Fruit fly (Drosophila melanogaster) whole organism, embryonic: ENCODE results near the gene CG31459.
A peak's percentile ranks its signal among the peaks of the same experiment; 100 is the strongest.

ENCODE experiments used
- ATbp ChIP-seq: fragments of 200-800 bp; sonication (Bioruptor generic); optimal IDR thresholded peaks from 2 replicates; lab custom pipeline; 2017; ENCODE audit warnings: missing biosample characterization, mild to moderate bottlenecking, missing genetic modification characterization, missing genetic modification reagents
- Atf-2 ChIP-seq: fragments of 200-800 bp; sonication (Bioruptor generic); optimal IDR thresholded peaks from 2 replicates; lab custom pipeline; 2016; ENCODE audit warnings: missing biosample characterization, missing genetic modification characterization
- B-H1 ChIP-seq: fragments of 200-800 bp; sonication (Bioruptor generic); IDR thresholded peaks from 3 replicates; pipeline ENCODE4 v1.3.6; 2022; ENCODE audit warnings: missing biosample characterization, missing genetic modification characterization
- BEAF-32 ChIP-seq: fragments of 200-800 bp; sonication (Bioruptor generic); optimal IDR thresholded peaks from 3 replicates; lab custom pipeline; 2017; ENCODE audit warnings: missing biosample characterization, missing genetic modification characterization, mild to moderate bottlenecking, moderate library complexity, missing genetic modification reagents
- CG10267 ChIP-seq: fragments of 200-800 bp; sonication (Bioruptor generic); optimal IDR thresholded peaks from 2 replicates; lab custom pipeline; 2018; ENCODE audit warnings: missing biosample characterization, mild to moderate bottlenecking, missing genetic modification characterization, moderate library complexity
- CG10274 ChIP-seq: fragments of 200-800 bp; sonication (Bioruptor generic); optimal IDR thresholded peaks from 3 replicates; lab custom pipeline; 2017; ENCODE audit warnings: missing biosample characterization, mild to moderate bottlenecking, missing genetic modification characterization
- CG11247 ChIP-seq: fragments of 200-800 bp; sonication (Bioruptor generic); IDR thresholded peaks from 2 replicates; pipeline ENCODE4 v1.3.6; 2022; ENCODE audit warnings: missing biosample characterization, missing genetic modification characterization
- CG12659 ChIP-seq: fragments of 200-800 bp; sonication (Bioruptor generic); optimal IDR thresholded peaks from 3 replicates; lab custom pipeline; 2017; ENCODE audit warnings: mild to moderate bottlenecking, missing biosample characterization, missing genetic modification reagents, missing genetic modification characterization
- CG14667 ChIP-seq: fragments of 200-800 bp; sonication (Bioruptor generic); IDR thresholded peaks from 2 replicates; pipeline ENCODE4 v1.3.6; 2022; ENCODE audit warnings: missing biosample characterization, missing genetic modification characterization
- CG15269 ChIP-seq: fragments of 200-800 bp; sonication (Bioruptor generic); optimal IDR thresholded peaks from 2 replicates; lab custom pipeline; 2018; ENCODE audit warnings: missing biosample characterization, mild to moderate bottlenecking, missing genetic modification characterization, moderate library complexity
- CG15696 ChIP-seq: fragments of 200-800 bp; sonication (Bioruptor generic); optimal IDR thresholded peaks from 2 replicates; lab custom pipeline; 2019; ENCODE audit warnings: missing biosample characterization, mild to moderate bottlenecking, missing genetic modification characterization, moderate library complexity
- CG17912 ChIP-seq: fragments of 200-800 bp; sonication (Bioruptor generic); optimal IDR thresholded peaks from 2 replicates; lab custom pipeline; 2018; ENCODE audit warnings: missing biosample characterization, mild to moderate bottlenecking, missing genetic modification characterization
- CG18011 ChIP-seq: fragments of 200-800 bp; sonication (Bioruptor generic); optimal IDR thresholded peaks from 2 replicates; lab custom pipeline; 2017; ENCODE audit warnings: missing biosample characterization, missing genetic modification characterization, mild to moderate bottlenecking, moderate library complexity, missing genotype
- CG2120 ChIP-seq: fragments of 200-800 bp; sonication (Bioruptor generic); optimal IDR thresholded peaks from 3 replicates; lab custom pipeline; 2016; ENCODE audit warnings: missing biosample characterization, missing genetic modification characterization
- CG2712 ChIP-seq: fragments of 200-800 bp; optimal IDR thresholded peaks from 3 replicates; lab custom pipeline; 2019; ENCODE audit warnings: missing biosample characterization, mild to moderate bottlenecking, missing genetic modification characterization, moderate library complexity
- CG30403 ChIP-seq: fragments of 200-800 bp; sonication (Bioruptor generic); optimal IDR thresholded peaks from 3 replicates; lab custom pipeline; 2016; ENCODE audit warnings: missing biosample characterization, missing genetic modification characterization
- CG3065 ChIP-seq: fragments of 200-800 bp; sonication (Bioruptor generic); optimal IDR thresholded peaks from 2 replicates; lab custom pipeline; 2016; ENCODE audit warnings: missing biosample characterization, missing genetic modification characterization
- CG33213 ChIP-seq: fragments of 200-800 bp; sonication (Bioruptor generic); optimal IDR thresholded peaks from 3 replicates; lab custom pipeline; 2016; ENCODE audit warnings: missing biosample characterization, missing genetic modification characterization
- CG3838 ChIP-seq: fragments of 200-800 bp; sonication (Bioruptor generic); optimal IDR thresholded peaks from 3 replicates; lab custom pipeline; 2016; ENCODE audit warnings: missing biosample characterization, missing genetic modification characterization
- CG8359 ChIP-seq: fragments of 200-800 bp; sonication (Bioruptor generic); optimal IDR thresholded peaks from 2 replicates; lab custom pipeline; 2017; ENCODE audit warnings: missing biosample characterization, mild to moderate bottlenecking, missing genetic modification characterization, borderline replicate concordance
- CG9727 ChIP-seq: fragments of 200-800 bp; sonication (Bioruptor generic); optimal IDR thresholded peaks from 3 replicates; lab custom pipeline; 2017; ENCODE audit warnings: missing biosample characterization, mild to moderate bottlenecking, missing genetic modification characterization
- CG9876 ChIP-seq: fragments of 200-800 bp; sonication (Bioruptor generic); optimal IDR thresholded peaks from 2 replicates; lab custom pipeline; 2016; ENCODE audit warnings: missing biosample characterization, missing genetic modification characterization
- CG9932 ChIP-seq: fragments of 200-800 bp; sonication (Bioruptor generic); IDR thresholded peaks from 2 replicates; pipeline ENCODE4 v1.3.6; 2022; ENCODE audit warnings: missing biosample characterization, missing genetic modification characterization
- CHES-1-like ChIP-seq: fragments of 200-800 bp; sonication (Bioruptor generic); optimal IDR thresholded peaks from 2 replicates; lab custom pipeline; 2016; ENCODE audit warnings: missing biosample characterization, missing genetic modification characterization
- Dad ChIP-seq: fragments of 200-800 bp; sonication (Bioruptor generic); optimal IDR thresholded peaks from 3 replicates; lab custom pipeline; 2016; ENCODE audit warnings: missing biosample characterization, missing genetic modification characterization
- Dek ChIP-seq: fragments of 200-800 bp; sonication (Bioruptor generic); optimal IDR thresholded peaks from 3 replicates; lab custom pipeline; 2019; ENCODE audit warnings: missing biosample characterization, mild to moderate bottlenecking, missing genetic modification characterization, moderate library complexity
- Dip2 ChIP-seq: fragments of 200-800 bp; sonication (Bioruptor generic); IDR thresholded peaks from 2 replicates; pipeline ENCODE4 v1.3.6; 2022; ENCODE audit warnings: missing biosample characterization, missing genetic modification characterization
- Drgx ChIP-seq: fragments of 200-800 bp; sonication (Bioruptor generic); IDR thresholded peaks from 2 replicates; pipeline ENCODE4 v1.3.6; 2022; ENCODE audit warnings: missing biosample characterization, missing genetic modification characterization
- HmgD ChIP-seq: fragments of 200-800 bp; sonication (Bioruptor generic); optimal IDR thresholded peaks from 3 replicates; lab custom pipeline; 2016; ENCODE audit warnings: missing biosample characterization, missing genetic modification characterization
- MBD-R2 ChIP-seq: fragments of 200-800 bp; sonication (Bioruptor generic); IDR thresholded peaks from 2 replicates; pipeline ENCODE4 v1.3.6; 2022; ENCODE audit warnings: missing biosample characterization, missing genetic modification characterization
- Mad ChIP-seq: fragments of 200-800 bp; sonication (Bioruptor generic); optimal IDR thresholded peaks from 2 replicates; lab custom pipeline; 2016; ENCODE audit warnings: missing biosample characterization, missing genetic modification characterization
- NfI ChIP-seq: fragments of 200-800 bp; sonication (Bioruptor generic); optimal IDR thresholded peaks from 3 replicates; lab custom pipeline; 2018; ENCODE audit warnings: missing biosample characterization, mild to moderate bottlenecking, missing genetic modification characterization, moderate library complexity
- Oli ChIP-seq: fragments of 200-800 bp; sonication (Bioruptor generic); optimal IDR thresholded peaks from 2 replicates; lab custom pipeline; 2018; ENCODE audit warnings: missing biosample characterization, mild to moderate bottlenecking, missing genetic modification characterization, moderate library complexity
- Ravus ChIP-seq: fragments of 200-800 bp; sonication (Bioruptor generic); IDR thresholded peaks from 2 replicates; pipeline ENCODE4 v1.3.6; 2022; ENCODE audit warnings: missing biosample characterization, missing genetic modification characterization
- Side ChIP-seq: fragments of 200-800 bp; sonication (Bioruptor generic); optimal IDR thresholded peaks from 2 replicates; lab custom pipeline; 2016; ENCODE audit warnings: missing biosample characterization, missing genetic modification characterization
- Sry-β ChIP-seq: fragments of 200-800 bp; sonication (Bioruptor generic); optimal IDR thresholded peaks from 2 replicates; lab custom pipeline; 2018; ENCODE audit warnings: missing biosample characterization, mild to moderate bottlenecking, missing genetic modification characterization, moderate library complexity
- TFAM ChIP-seq: fragments of 200-800 bp; sonication (Bioruptor generic); optimal IDR thresholded peaks from 2 replicates; lab custom pipeline; 2017; ENCODE audit warnings: missing biosample characterization, missing genetic modification characterization, inconsistent platforms
- amos ChIP-seq: fragments of 200-800 bp; sonication (Bioruptor generic); IDR thresholded peaks from 2 replicates; pipeline ENCODE4 v1.3.6; 2022; ENCODE audit warnings: missing biosample characterization, missing genetic modification characterization; ENCODE audit not compliant: partially characterized antibody
- bab2 ChIP-seq: fragments of 200-800 bp; sonication (Bioruptor generic); optimal IDR thresholded peaks from 2 replicates; lab custom pipeline; 2016; ENCODE audit warnings: missing biosample characterization, missing genetic modification characterization
- cad ChIP-seq: fragments of >200 bp; optimal IDR thresholded peaks from 2 replicates; lab custom pipeline; 2017; ENCODE audit warnings: missing biosample characterization, missing genetic modification characterization
- cato ChIP-seq: fragments of 200-800 bp; sonication (Bioruptor generic); optimal IDR thresholded peaks from 2 replicates; lab custom pipeline; 2016; ENCODE audit warnings: missing biosample characterization, missing genetic modification characterization, borderline replicate concordance
- croc ChIP-seq: fragments of 200-800 bp; sonication (Bioruptor generic); conservative IDR thresholded peaks from 3 replicates; pipeline ENCODE4 v1.3.6; 2022; ENCODE audit warnings: missing biosample characterization, missing genetic modification characterization
- esg ChIP-seq: fragments of 200-800 bp; sonication (Bioruptor generic); conservative IDR thresholded peaks from 2 replicates; pipeline ENCODE4 v1.3.6; 2022; ENCODE audit warnings: missing biosample characterization, missing genetic modification characterization
- ind ChIP-seq: fragments of 200-800 bp; sonication (Bioruptor generic); optimal IDR thresholded peaks from 3 replicates; lab custom pipeline; 2016; ENCODE audit warnings: missing biosample characterization, missing genetic modification characterization
- nom ChIP-seq: fragments of 200-800 bp; sonication (Bioruptor generic); optimal IDR thresholded peaks from 2 replicates; lab custom pipeline; 2017; ENCODE audit warnings: missing biosample characterization, missing genetic modification characterization, mild to moderate bottlenecking, moderate library complexity, missing genetic modification reagents
- pnt ChIP-seq: fragments of 200-800 bp; sonication (Bioruptor generic); optimal IDR thresholded peaks from 3 replicates; lab custom pipeline; 2016; ENCODE audit warnings: missing biosample characterization, missing genetic modification characterization
- seq ChIP-seq: fragments of 200-800 bp; sonication (Bioruptor generic); IDR thresholded peaks from 2 replicates; pipeline ENCODE4 v1.3.6; 2022; ENCODE audit warnings: missing biosample characterization, missing genetic modification characterization
- slp2 ChIP-seq: fragments of 200-800 bp; sonication (Bioruptor generic); optimal IDR thresholded peaks from 2 replicates; lab custom pipeline; 2016; ENCODE audit warnings: missing biosample characterization, missing genetic modification characterization
- sqz ChIP-seq: fragments of 200-800 bp; sonication (Bioruptor generic); optimal IDR thresholded peaks from 3 replicates; lab custom pipeline; 2018; ENCODE audit warnings: missing biosample characterization, mild to moderate bottlenecking, missing genetic modification characterization
- vfl ChIP-seq: fragments of 200-800 bp; sonication (Bioruptor generic); optimal IDR thresholded peaks from 2 replicates; lab custom pipeline; 2016; ENCODE audit warnings: missing biosample characterization, missing genetic modification characterization

CG31459 gene

DNA sequence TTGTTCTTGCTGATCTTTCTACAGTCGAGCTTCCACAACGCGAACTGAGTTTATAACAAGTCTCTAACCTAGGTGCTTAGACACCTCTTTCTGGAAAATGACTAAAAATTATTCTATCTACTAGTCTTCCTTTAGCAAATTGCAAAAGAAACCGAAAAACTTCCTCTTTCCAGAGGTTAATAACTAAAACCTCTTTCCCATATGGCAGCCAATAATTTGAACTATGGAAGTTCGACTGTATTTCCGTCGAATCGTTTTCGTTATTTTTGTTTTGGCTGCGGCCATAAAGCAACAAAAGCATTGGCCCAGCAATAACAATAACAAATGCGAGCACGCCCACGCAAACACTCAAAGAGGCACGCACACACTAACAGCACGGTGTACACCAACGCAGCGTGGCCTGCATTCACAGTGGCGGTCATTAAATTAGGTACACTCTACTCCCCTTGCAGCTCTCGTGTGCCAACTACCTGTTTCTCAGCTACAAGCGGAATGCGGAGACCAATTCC is 39.8 kb downstream of the CG31459 start (continued):
- TF ChIP-seq bab2 (GFP tag; lab: Kevin White, UChicago) (peak; percentile 29), CG2712 (tag; lab: Kevin White, UChicago) (peak; percentile 60), CG10274 (no peak), TFAM (GFP tag; lab: Kevin White, UChicago) (no peak), CG2120 (GFP tag; lab: Kevin White, UChicago) (peak; percentile 59), pnt (GFP tag; lab: Kevin White, UChicago) (peak; percentile 1), sqz (GFP tag; lab: Kevin White, UChicago) (peak; percentile 59), BEAF-32 (GFP tag; lab: Kevin White, UChicago) (no peak), B-H1 (GFP tag; lab: Robert Waterston, UW) (no peak; the same call in 2 of the 3 replicates), CG17912 (GFP tag; lab: Kevin White, UChicago) (no peak), CHES-1-like (GFP tag; lab: Kevin White, UChicago) (peak; percentile 61), CG15269 (tag; lab: Kevin White, UChicago) (peak; percentile 75), Side (GFP tag; lab: Kevin White, UChicago) (peak; percentile 58), Atf-2 (GFP tag; lab: Kevin White, UChicago) (no peak), CG30403 (GFP tag; lab: Kevin White, UChicago) (peak; percentile 55), ATbp (GFP tag; lab: Kevin White, UChicago) (peak; percentile 54), esg (no peak; the same call in 1 of the 2 replicates), cato (no peak), CG14667 (0 out of 2 replicates have a peak, but pooled peaks have one; percentile 5), seq (GFP tag; lab: Robert Waterston, UW) (peak; percentile 55; the same call in 1 of the 2 replicates), cad (GFP tag; lab: Kevin White, UChicago) (no peak), NfI (GFP tag; lab: Kevin White, UChicago) (peak; percentile 72), Dip2 (GFP tag; lab: Robert Waterston, UW) (no peak), CG8359 (no peak), Ravus (GFP tag; lab: Robert Waterston, UW) (no peak), CG11247 (0 out of 2 replicates have a peak, but pooled peaks have one; percentile 50), Mad (GFP tag; lab: Kevin White, UChicago) (no peak), vfl (GFP tag; lab: Kevin White, UChicago) (no peak), MBD-R2 (GFP tag; lab: Robert Waterston, UW) (no peak; the same call in 1 of the 2 replicates), CG9876 (GFP tag; lab: Kevin White, UChicago) (no peak), Sry-β (GFP tag; lab: Kevin White, UChicago) (no peak), HmgD (GFP tag; lab: Kevin White, UChicago) (no peak), Drgx (GFP tag; lab: Robert Waterston, UW) (peak; percentile 37; the same call in 1 of the 2 replicates), Dad (peak; percentile 26), Dek (tag; lab: Kevin White, UChicago) (peak; percentile 27), CG33213 (no peak), ind (GFP tag; lab: Kevin White, UChicago) (peak; percentile 41), CG3838 (GFP tag; lab: Kevin White, UChicago) (no peak), nom (no peak), croc (GFP tag; lab: Robert Waterston, UW) (no peak; the same call in 2 of the 3 replicates), CG9932 (peak; percentile 22; the same call in 1 of the 2 replicates), CG9727 (peak; percentile 47), Oli (tag; lab: Kevin White, UChicago) (peak; percentile 60), CG12659 (GFP tag; lab: Kevin White, UChicago) (peak; percentile 57), CG15696 (tag; lab: Kevin White, UChicago) (no peak), amos (no peak), CG3065 (GFP tag; lab: Kevin White, UChicago) (no peak), slp2 (no peak), CG18011 (GFP tag; lab: Kevin White, UChicago) (no peak), CG10267 (peak; percentile 12)
